Fruit fly (Drosophila melanogaster) whole organism: Measurements from ENCODE around the gene CG10096.
A peak's percentile ranks its signal among the peaks of the same experiment; 100 is the strongest.

Source experiments
- CG8478 ChIP-seq: fragments of >200 bp; optimal IDR thresholded peaks from 2 replicates; lab custom pipeline; 2018; ENCODE audit warnings: inconsistent platforms
- Dll ChIP-seq: fragments of >200 bp; optimal IDR thresholded peaks from 2 replicates; lab custom pipeline; 2017
- EcR ChIP-seq, 2 experiments: fragments of >200 bp; optimal IDR thresholded peaks; 2 replicates each; lab custom pipeline; 2017; ENCODE audit warnings: missing biosample characterization in 2 of 2, missing genetic modification characterization in 2 of 2, missing genetic modification reagents in 2 of 2
- pan ChIP-seq: fragments of >200 bp; optimal IDR thresholded peaks from 2 replicates; lab custom pipeline; 2017
- psq ChIP-seq: fragments of >200 bp; optimal IDR thresholded peaks from 2 replicates; lab custom pipeline; 2017
- usp ChIP-seq: fragments of >200 bp; optimal IDR thresholded peaks from 2 replicates; lab custom pipeline; 2017; ENCODE audit warnings: missing biosample characterization, missing genetic modification characterization, mixed read lengths

CG10096 gene

DNA sequence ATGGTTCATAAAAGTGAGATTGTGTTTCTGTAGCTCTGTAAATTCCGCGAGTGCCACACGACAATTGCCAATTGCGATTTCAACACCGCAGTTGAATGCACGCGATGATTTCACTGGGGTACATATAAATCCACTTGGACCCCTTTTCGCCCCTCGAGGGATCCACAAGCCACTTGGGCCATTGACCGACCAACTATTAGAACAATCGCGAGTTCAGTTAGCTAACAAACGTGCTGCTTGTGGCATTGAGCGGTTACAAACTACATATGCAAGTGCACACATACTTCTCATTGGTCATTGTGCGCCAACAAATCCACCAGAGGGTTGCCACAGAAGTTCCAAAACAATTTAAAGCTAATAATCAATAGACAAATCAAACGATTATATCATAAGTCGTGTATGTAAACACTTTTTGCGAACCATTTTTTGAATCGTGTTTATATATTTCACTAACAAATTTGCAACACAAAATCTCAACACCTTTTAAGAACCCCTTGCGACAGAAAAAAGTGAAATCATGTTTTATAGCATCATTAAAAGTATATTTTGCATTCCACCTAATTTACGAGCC, 14.6 kb downstream of the CG10096 start:
- peak in 1 of 2 experiments; percentile 95 for TF ChIP-seq EcR (GFP tag; optimal IDR thresholded peaks at IDR 0.05; lab: Kevin White, UChicago)
- no peak for TF ChIP-seq psq (lab: Kevin White, UChicago)

DNA sequence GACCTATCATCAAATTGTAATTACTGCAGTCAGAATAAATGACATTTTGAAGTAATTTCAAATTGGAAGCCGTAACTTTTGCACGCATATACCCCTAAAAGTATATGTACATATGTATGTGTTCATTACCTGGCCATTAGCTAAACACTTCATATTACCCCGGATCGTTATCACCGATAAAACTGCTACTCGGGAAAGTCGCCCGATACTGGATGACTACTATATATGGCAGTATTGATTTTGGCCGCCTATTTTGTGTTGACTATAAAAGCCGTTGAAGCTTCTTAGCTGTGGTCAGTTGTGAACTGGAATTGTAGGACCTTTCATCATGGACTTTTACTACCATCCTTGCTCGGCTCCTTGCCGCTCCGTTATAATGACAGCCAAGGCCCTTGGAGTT, 16.1 kb downstream of the CG10096 start, which contains the start of gene GstD8:
GstD8 (plus strand) TSS at position 301 of the 400 bp plus-strand sequence.
- TF ChIP-seq Dll (no peak), pan (lab: Kevin White, UChicago) (no peak), CG8478 (lab: Kevin White, UChicago) (no peak), usp (GFP tag; lab: Kevin White, UChicago) (no peak), EcR (GFP tag; optimal IDR thresholded peaks at IDR 0.05; lab: Kevin White, UChicago) (no peak), psq (lab: Kevin White, UChicago) (no peak)

DNA sequence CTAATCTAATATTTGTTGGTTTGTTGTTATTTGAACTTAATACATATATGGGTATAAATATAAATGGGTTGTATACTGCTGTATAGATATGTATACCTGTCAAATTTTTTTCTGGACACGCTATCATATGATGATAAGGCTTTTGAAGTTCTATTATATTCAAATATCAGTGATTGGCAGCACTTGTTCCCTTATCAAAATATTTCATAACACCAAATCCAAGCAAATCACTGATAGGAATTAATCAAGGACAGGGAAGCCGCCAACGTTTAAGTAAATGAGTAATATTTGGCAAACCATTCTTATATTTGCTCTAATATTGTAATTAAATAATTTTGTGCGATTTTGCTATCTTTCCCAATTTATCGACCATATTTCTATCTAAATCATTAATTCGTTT, 16.5 kb downstream of the CG10096 start:
- TF ChIP-seq Dll, result no peak
- no peak for TF ChIP-seq usp (GFP tag; lab: Kevin White, UChicago)
- TF ChIP-seq CG8478 (lab: Kevin White, UChicago), result no peak
- no peak for TF ChIP-seq pan (lab: Kevin White, UChicago)
- no peak for TF ChIP-seq psq (lab: Kevin White, UChicago)
- TF ChIP-seq EcR (GFP tag; optimal IDR thresholded peaks at IDR 0.05; lab: Kevin White, UChicago), result no peak

DNA sequence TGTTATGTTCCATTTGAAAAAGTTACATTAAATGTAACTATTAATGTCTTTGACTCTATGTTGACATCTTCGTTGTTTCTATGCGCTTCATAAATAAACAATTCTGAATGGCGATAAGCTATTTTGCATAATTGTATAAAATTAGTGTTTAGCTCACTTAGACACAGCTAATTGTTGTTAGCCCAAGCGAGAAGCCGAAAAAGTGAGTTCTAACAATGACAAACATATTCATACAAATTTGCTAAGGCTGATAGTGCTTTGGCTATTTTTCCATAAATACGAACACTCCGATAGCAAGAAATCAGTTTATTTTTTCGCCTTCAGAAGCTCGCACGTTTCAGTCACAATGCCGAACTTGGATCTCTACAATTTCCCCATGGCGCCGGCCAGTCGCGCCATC, 17.6 kb downstream of the CG10096 start, which contains the start of gene GstD7:
GstD7 (plus strand) TSS at position 301 of the 400 bp plus-strand sequence.
- TF ChIP-seq EcR (GFP tag; optimal IDR thresholded peaks at IDR 0.05; lab: Kevin White, UChicago) (no peak), usp (GFP tag; lab: Kevin White, UChicago) (no peak), CG8478 (lab: Kevin White, UChicago) (no peak), pan (lab: Kevin White, UChicago) (no peak), Dll (no peak), psq (lab: Kevin White, UChicago) (no peak)

DNA sequence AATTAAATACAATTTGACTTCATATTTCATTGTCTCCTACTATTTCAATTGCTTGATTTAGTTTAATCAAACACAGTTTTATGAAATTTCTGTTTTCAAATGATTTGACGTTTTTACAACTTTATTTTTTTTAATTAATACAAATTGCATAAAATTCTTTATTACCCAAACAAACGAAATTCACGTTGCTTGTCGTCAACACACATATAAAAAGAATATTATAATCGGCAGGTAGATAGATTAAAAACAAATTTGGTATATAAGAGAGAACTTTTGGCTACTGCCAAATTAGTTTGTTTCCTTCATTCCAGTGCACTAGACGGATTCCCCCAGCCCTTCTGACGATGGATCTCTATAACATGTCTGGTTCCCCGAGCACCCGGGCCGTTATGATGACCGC, 19.0 kb downstream of the CG10096 start, which contains the start of gene GstD6:
GstD6 (plus strand) TSS at position 301 of the 400 bp plus-strand sequence.
- TF ChIP-seq psq (lab: Kevin White, UChicago) (no peak), CG8478 (lab: Kevin White, UChicago) (no peak), EcR (GFP tag; optimal IDR thresholded peaks at IDR 0.05; lab: Kevin White, UChicago) (no peak), Dll (no peak), pan (lab: Kevin White, UChicago) (no peak), usp (GFP tag; lab: Kevin White, UChicago) (no peak)

DNA sequence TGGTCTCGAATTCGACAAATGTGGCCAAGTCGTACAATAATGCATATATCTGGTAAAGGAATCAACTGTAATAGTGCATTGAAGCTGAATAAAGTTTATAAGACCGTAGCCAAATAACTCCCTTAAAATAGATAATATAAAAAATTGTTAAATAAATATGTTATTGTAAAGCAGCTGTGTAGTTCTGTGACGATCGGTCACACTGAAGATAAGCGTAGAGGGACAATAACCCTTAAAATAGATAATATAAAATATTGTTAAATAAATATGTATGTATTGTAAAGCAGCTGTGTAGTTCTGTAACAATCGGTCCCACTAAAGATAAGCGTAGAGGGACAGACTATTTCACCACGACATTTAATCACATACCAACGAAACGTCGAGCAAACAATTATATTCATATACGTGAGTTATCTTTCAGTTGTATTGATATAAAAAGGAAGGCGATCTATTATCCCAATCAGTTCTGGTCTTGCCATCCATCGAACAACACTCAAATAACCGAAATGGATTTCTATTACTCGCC, 20.5 kb downstream of the CG10096 start, which contains the start of gene GstD5:
GstD5 (plus strand) TSS at position 476 of the 526 bp plus-strand sequence.
- no peak for TF ChIP-seq pan (lab: Kevin White, UChicago)
- no peak for TF ChIP-seq psq (lab: Kevin White, UChicago)
- no peak for TF ChIP-seq Dll
- TF ChIP-seq CG8478 (lab: Kevin White, UChicago), result no peak
- TF ChIP-seq usp (GFP tag; lab: Kevin White, UChicago), result no peak
- TF ChIP-seq EcR (GFP tag; optimal IDR thresholded peaks at IDR 0.05; lab: Kevin White, UChicago), result no peak

DNA sequence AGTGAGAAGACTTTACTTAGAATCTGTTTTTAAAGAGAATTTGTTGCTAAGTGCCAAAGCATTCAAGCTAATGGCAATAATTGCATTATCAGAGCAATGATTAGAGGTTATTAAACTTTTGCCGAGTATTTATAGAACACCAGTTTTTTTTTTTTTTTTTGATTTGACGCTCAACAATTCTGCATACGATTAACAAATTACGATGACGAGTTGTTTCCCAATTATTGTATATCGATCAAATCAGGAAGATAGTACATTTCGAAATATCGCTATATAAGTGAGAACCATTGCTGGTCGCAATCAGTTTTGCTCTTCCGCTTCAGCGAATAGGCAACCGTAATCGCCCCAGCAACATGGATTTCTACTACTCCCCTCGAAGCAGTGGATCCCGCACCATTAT, 22.0 kb downstream of the CG10096 start, which contains the start of gene GstD4:
GstD4 (plus strand) TSS at position 301 of the 400 bp plus-strand sequence.
- TF ChIP-seq EcR (GFP tag; optimal IDR thresholded peaks at IDR 0.05; lab: Kevin White, UChicago), result no peak
- TF ChIP-seq pan (lab: Kevin White, UChicago), result no peak
- no peak for TF ChIP-seq psq (lab: Kevin White, UChicago)
- TF ChIP-seq Dll, result no peak
- no peak for TF ChIP-seq usp (GFP tag; lab: Kevin White, UChicago)
- TF ChIP-seq CG8478 (lab: Kevin White, UChicago), result no peak

DNA sequence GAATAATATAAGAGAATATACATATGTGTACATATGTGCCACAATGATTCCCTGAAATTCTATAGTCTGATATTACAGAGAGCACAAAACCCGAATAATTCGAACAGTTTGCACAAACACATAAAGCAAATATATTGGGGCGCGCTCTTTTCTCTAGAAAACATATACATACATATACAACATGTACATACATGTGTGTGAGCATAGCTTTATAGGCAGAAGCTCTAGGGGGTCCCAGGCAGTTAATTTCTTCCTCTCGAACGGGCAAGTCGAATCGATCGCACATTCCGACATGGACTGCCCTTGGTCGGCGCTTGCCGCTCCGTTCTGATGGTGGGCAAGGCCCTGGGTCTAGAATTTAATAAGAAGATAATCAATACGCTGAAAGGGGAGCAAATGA, 23.0 kb downstream of the CG10096 start, which contains the start of gene GstD3:
GstD3 (plus strand) TSS at position 269 of the 400 bp plus-strand sequence.
- no peak for TF ChIP-seq psq (lab: Kevin White, UChicago)
- TF ChIP-seq Dll, result no peak
- no peak for TF ChIP-seq EcR (GFP tag; optimal IDR thresholded peaks at IDR 0.05; lab: Kevin White, UChicago)
- TF ChIP-seq usp (GFP tag; lab: Kevin White, UChicago), result no peak
- TF ChIP-seq pan (lab: Kevin White, UChicago), result no peak
- TF ChIP-seq CG8478 (lab: Kevin White, UChicago), result no peak

DNA sequence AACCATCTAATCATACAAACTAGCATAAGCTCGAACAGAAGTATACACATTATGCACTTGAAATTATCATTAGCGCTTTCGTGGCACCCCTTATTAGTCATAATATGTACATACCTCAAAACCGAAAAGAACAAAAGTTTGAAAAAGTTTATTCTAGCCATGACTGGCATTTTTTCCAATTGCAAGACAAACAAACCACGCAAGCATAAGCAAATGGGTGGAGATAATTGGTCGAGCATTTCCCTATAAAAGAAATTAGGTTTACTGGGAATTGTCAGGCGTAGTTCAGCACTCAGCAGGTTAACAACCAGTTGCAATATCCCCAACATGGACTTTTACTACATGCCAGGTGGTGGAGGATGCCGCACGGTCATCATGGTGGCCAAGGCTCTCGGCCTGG, 24.1 kb downstream of the CG10096 start, which contains the start of gene GstD2:
GstD2 (plus strand) TSS at position 301 of the 400 bp plus-strand sequence.
- no peak for TF ChIP-seq usp (GFP tag; lab: Kevin White, UChicago)
- no peak for TF ChIP-seq Dll
- TF ChIP-seq EcR (GFP tag; optimal IDR thresholded peaks at IDR 0.05; lab: Kevin White, UChicago), result no peak
- TF ChIP-seq CG8478 (lab: Kevin White, UChicago), result no peak
- no peak for TF ChIP-seq pan (lab: Kevin White, UChicago)
- TF ChIP-seq psq (lab: Kevin White, UChicago), result no peak

DNA sequence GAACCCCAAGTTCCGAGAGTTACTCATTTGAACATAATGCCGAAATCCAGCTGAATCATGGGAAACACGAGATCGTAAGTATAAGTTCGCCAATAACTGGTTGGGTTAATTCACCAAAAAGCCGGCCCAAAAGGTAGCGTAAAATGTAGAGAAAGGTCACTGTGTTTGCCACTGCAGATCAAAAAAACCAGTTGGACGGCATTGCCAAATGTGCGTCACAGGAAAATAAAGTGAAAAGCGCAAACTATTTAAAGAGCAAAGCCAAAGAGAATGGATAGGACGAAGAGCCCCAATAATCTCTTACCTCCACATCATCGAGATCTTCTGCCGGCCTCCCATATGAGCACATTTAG, 25.2 kb downstream of the CG10096 start:
- TF ChIP-seq psq (lab: Kevin White, UChicago) (no peak), EcR (GFP tag; optimal IDR thresholded peaks at IDR 0.05; lab: Kevin White, UChicago) (peak in 1 of 2 experiments; percentile 64)

DNA sequence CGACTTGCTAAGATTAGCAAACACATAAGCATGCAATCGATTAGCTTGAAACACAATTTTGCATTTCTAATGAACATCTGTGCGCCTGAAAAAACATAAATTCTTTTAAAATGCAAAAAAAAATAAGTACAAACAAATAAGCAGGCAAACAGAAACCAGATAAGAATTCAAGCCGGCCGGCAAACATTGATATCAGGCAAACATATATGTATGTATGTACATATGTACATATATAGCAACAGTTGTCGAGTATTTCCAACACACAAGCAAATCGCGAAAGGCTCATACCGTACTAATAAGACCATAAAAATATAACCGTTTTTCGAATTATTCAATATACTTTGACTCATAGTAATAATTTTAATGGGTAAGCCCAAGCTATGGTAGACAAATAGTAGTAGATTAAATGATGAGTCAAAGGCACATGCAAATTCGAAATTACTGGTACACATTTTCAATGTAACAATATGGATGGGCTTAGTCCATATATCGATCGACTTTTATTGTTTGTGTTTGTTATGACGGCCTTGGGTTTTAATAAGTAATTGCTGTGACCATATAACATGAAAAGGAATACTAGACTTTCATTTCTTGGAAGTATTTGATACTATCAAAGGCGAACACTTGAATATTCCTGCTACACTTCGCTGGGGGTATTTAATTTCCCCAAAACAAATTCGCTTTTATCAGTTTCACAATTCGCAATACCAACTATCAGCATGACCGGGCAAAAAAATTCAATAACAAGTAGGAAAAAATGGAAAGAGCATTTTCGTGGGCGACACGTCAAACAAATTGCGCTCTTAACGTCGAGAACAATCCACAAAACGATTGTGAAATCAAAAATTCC, 25.8 kb downstream of the CG10096 start:
- TF ChIP-seq usp (GFP tag; lab: Kevin White, UChicago) (no peak), psq (lab: Kevin White, UChicago) (no peak), Dll (no peak), pan (lab: Kevin White, UChicago) (no peak)
